Fruit fly (Drosophila melanogaster): Measurements from ENCODE around the gene GluRS-m.

- TF ChIP-seq CG8478 (optimal IDR thresholded peaks at IDR 0.05) (no peak), CTCF (optimal IDR thresholded peaks at IDR 0.05) (no peak)
Observed at dm6 chr3L:16380770-16381169, 36.2 kb downstream of the GluRS-m start.

All from S2 (cell line).